Fruit fly (Drosophila melanogaster) whole organism, wandering third instar larva: ENCODE measurements around the gene Naxd.

Source experiments
- Abd-B ChIP-seq: fragments of >200 bp; optimal IDR thresholded peaks from 2 replicates; lab custom pipeline; 2017; ENCODE audit warnings: missing biosample characterization, missing genetic modification characterization
- CG32264 ChIP-seq: fragments of 200-800 bp; sonication (Bioruptor generic); optimal IDR thresholded peaks from 2 replicates; lab custom pipeline; 2016; ENCODE audit warnings: missing biosample characterization, missing genetic modification characterization
- CG9705 ChIP-seq: fragments of 200-800 bp; sonication (Bioruptor generic); optimal IDR thresholded peaks from 2 replicates; lab custom pipeline; 2018; ENCODE audit warnings: missing biosample characterization, mild to moderate bottlenecking, missing genetic modification characterization
- CrebA ChIP-seq: fragments of 200-800 bp; sonication (Bioruptor generic); optimal IDR thresholded peaks from 2 replicates; lab custom pipeline; 2016; ENCODE audit warnings: missing biosample characterization, mild to moderate bottlenecking, missing genetic modification characterization, borderline replicate concordance
- HLH106 ChIP-seq: fragments of 200-800 bp; optimal IDR thresholded peaks from 3 replicates; lab custom pipeline; 2019; ENCODE audit warnings: missing biosample characterization, mild to moderate bottlenecking, missing genetic modification characterization, moderate library complexity
- Hnf4 ChIP-seq: fragments of 200-800 bp; sonication (Bioruptor generic); optimal IDR thresholded peaks from 2 replicates; lab custom pipeline; 2016; ENCODE audit warnings: missing biosample characterization, mild to moderate bottlenecking, missing genetic modification characterization
- Hr78 ChIP-seq: fragments of >200 bp; optimal IDR thresholded peaks from 2 replicates; lab custom pipeline; 2017; ENCODE audit warnings: missing biosample characterization, missing genetic modification characterization
- Hr83 ChIP-seq: fragments of 200-300 bp; sonication (Bioruptor generic); optimal IDR thresholded peaks from 2 replicates; lab custom pipeline; 2016; ENCODE audit warnings: missing biosample characterization, mild to moderate bottlenecking, missing genetic modification characterization, moderate library complexity; ENCODE audit not compliant: poor library complexity, severe bottlenecking
- Jra ChIP-seq: sonication (Bioruptor generic); optimal IDR thresholded peaks from 2 replicates; lab custom pipeline; 2016; ENCODE audit warnings: missing biosample characterization, missing genetic modification characterization
- Mio ChIP-seq: sonication (Bioruptor generic); optimal IDR thresholded peaks from 2 replicates; lab custom pipeline; 2016; ENCODE audit warnings: missing biosample characterization, missing genetic modification characterization
- Myc ChIP-seq: fragments of >200 bp; optimal IDR thresholded peaks from 2 replicates; lab custom pipeline; 2017
- N ChIP-seq: fragments of >200 bp; optimal IDR thresholded peaks from 2 replicates; lab custom pipeline; 2018; ENCODE audit warnings: missing biosample characterization, missing external identifiers, missing genetic modification characterization
- OdsH ChIP-seq: fragments of 200-800 bp; sonication (Bioruptor generic); optimal IDR thresholded peaks from 2 replicates; lab custom pipeline; 2016; ENCODE audit warnings: missing biosample characterization, mild to moderate bottlenecking, missing genetic modification characterization
- Sp1 ChIP-seq: fragments of 200-800 bp; sonication (Bioruptor generic); optimal IDR thresholded peaks from 3 replicates; lab custom pipeline; 2019; ENCODE audit warnings: missing biosample characterization, mild to moderate bottlenecking, missing genetic modification characterization, moderate library complexity
- br ChIP-seq: fragments of 200-800 bp; sonication (Bioruptor generic); optimal IDR thresholded peaks from 2 replicates; lab custom pipeline; 2016; ENCODE audit warnings: missing biosample characterization, missing genetic modification characterization
- brk ChIP-seq: fragments of 200-800 bp; sonication (Bioruptor generic); optimal IDR thresholded peaks from 2 replicates; lab custom pipeline; 2016; ENCODE audit warnings: missing biosample characterization, mild to moderate bottlenecking, missing genetic modification characterization
- dl ChIP-seq, 2 experiments: fragments of 175-275, 200-275 bp in 1 of 2; fragments of 200-275 bp in 1 of 2; sonication (Bioruptor generic); optimal IDR thresholded peaks; lab custom pipeline; 2018; ENCODE audit warnings: mild to moderate bottlenecking in 2 of 2, missing biosample characterization in 2 of 2, missing genetic modification characterization in 2 of 2, moderate library complexity in 2 of 2; ENCODE audit not compliant: partially characterized antibody in 2 of 2, insufficient read depth in 1 of 2
- dmrt93B ChIP-seq: fragments of 200-800 bp; sonication (Bioruptor generic); optimal IDR thresholded peaks from 2 replicates; lab custom pipeline; 2018; ENCODE audit warnings: missing biosample characterization, mild to moderate bottlenecking, missing genetic modification characterization
- dsf ChIP-seq: sonication (Bioruptor generic); optimal IDR thresholded peaks from 2 replicates; lab custom pipeline; 2016; ENCODE audit warnings: missing biosample characterization, missing genetic modification characterization, borderline replicate concordance
- ey ChIP-seq: fragments of 200-800 bp; sonication (Bioruptor generic); optimal IDR thresholded peaks from 2 replicates; lab custom pipeline; 2016; ENCODE audit warnings: missing biosample characterization, missing genetic modification characterization
- foxo ChIP-seq, 2 experiments: fragments of 200-800 bp; sonication (Bioruptor generic); optimal IDR thresholded peaks; 2 replicates in 1 of 2; 3 replicates in 1 of 2; lab custom pipeline; 2016 to 2017; ENCODE audit warnings: missing biosample characterization in 2 of 2, missing genetic modification characterization in 2 of 2
- h ChIP-seq: fragments of 200-800 bp; sonication (Bioruptor generic); optimal IDR thresholded peaks from 3 replicates; lab custom pipeline; 2016; ENCODE audit warnings: missing biosample characterization, mild to moderate bottlenecking, missing genetic modification characterization
- pan ChIP-seq: fragments of >200 bp; optimal IDR thresholded peaks from 2 replicates; lab custom pipeline; 2017
- psq ChIP-seq: fragments of 200-800 bp; sonication (Bioruptor generic); optimal IDR thresholded peaks from 3 replicates; lab custom pipeline; 2017; ENCODE audit warnings: missing biosample characterization, mild to moderate bottlenecking, missing genetic modification characterization, moderate library complexity
- rgr ChIP-seq: fragments of 200-800 bp; sonication (Bioruptor generic); optimal IDR thresholded peaks from 3 replicates; lab custom pipeline; 2016; ENCODE audit warnings: missing biosample characterization, mild to moderate bottlenecking, missing genetic modification characterization
- sage ChIP-seq: fragments of 200-800 bp; sonication (Bioruptor generic); optimal IDR thresholded peaks from 2 replicates; lab custom pipeline; 2016; ENCODE audit warnings: missing biosample characterization, mild to moderate bottlenecking, missing genetic modification characterization
- sv ChIP-seq: fragments of 200-800 bp; sonication (Bioruptor generic); optimal IDR thresholded peaks from 3 replicates; lab custom pipeline; 2016; ENCODE audit warnings: missing biosample characterization, missing genetic modification characterization
- usp ChIP-seq: fragments of >200 bp; optimal IDR thresholded peaks from 2 replicates; lab custom pipeline; 2017; ENCODE audit warnings: missing biosample characterization, missing genetic modification characterization
- woc ChIP-seq: sonication (Bioruptor generic); optimal IDR thresholded peaks from 2 replicates; lab custom pipeline; 2016; ENCODE audit warnings: missing biosample characterization, mild to moderate bottlenecking, missing genetic modification characterization

Naxd gene

DNA sequence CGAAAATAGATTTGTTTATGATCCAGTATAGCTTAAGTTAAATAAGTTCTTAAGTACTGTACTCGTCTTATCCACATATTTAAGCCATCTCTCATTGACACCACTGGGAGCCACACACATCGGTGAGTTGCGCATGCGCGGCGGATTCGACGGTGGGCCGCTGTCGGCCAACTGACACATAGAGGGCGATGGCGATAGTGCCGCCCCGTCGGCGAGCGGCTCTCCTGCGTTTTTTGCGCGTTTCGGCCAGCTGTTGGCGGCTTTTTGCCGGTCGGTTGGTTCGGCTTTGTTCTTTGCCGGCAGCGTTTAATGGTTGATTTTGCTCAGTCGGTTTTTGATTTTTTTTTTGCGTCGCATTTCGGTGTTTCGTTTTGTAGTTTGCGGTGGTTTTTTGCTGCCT, 43.2 kb downstream of the Naxd start:
- TF ChIP-seq rgr, result no peak
- TF ChIP-seq sv, result no peak
- TF ChIP-seq CG32264 (GFP tag; lab: Kevin White, UChicago), result no peak
- TF ChIP-seq br (GFP tag; lab: Kevin White, UChicago), result no peak
- no peak for TF ChIP-seq foxo (GFP tag; optimal IDR thresholded peaks at IDR 0.05; lab: Kevin White, UChicago)
- TF ChIP-seq Jra (GFP tag; lab: Kevin White, UChicago), result no peak
- no peak for TF ChIP-seq usp (GFP tag; lab: Kevin White, UChicago)
- no peak for TF ChIP-seq Hr83 (GFP tag; lab: Kevin White, UChicago)

DNA sequence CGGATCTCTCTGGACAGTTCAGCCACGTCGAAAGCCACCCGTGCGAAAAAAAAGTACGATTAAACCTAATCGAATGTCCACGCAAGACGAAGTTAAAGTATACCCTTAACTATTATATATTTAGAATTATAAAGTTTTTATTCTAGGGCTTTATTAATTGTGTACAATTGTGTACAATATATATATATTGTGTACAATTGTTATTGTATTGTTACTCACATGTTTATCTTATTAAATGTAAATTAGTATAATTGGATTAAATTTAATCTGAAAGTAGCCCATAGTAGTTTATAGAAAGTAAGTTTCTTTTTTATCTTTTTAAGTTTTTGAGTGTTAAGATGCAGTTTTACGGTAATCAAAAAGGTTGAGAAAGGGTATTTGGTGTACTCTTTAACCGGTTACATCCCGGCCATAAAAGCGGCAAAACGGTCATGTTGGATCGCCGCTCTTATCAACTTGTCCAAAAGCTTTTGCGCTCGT, 44.1 kb downstream of the Naxd start, which contains the start of gene CG43407:
Gene CG43407 (minus strand): TSS at position 51 of the 480 bp plus-strand sequence.
- TF ChIP-seq CrebA (GFP tag; lab: Kevin White, UChicago) (no peak), rgr (no peak), foxo (GFP tag; optimal IDR thresholded peaks at IDR 0.05; lab: Kevin White, UChicago) (no peak), Myc (lab: Kevin White, UChicago) (no peak), psq (GFP tag; lab: Kevin White, UChicago) (peak; percentile 2), HLH106 (tag; lab: Kevin White, UChicago) (no peak), Jra (GFP tag; lab: Kevin White, UChicago) (no peak)

DNA sequence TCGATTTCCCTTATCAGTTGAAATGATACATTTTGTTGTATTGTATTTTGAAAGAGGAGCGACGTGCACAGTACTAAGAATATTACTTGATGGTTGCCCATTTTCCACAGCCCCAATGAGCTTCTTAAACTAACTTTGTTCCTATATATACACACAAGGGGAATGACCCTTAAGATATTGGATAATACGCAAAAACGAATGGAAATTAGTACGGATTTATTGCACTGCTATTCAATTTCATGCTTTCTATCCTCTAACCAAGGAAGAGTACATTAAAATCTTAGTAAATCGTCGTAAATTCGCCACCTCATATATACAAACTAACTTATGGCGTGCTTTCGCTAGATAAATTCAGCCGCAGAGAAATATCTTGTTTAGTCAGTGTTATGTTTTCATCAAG, 45.6 kb downstream of the Naxd start, which contains the start of gene Acp76A:
Gene Acp76A (minus strand): TSS at position 101 of the 400 bp plus-strand sequence.
- TF ChIP-seq Myc (lab: Kevin White, UChicago) (no peak), CG9705 (GFP tag; lab: Kevin White, UChicago) (no peak), sage (GFP tag; lab: Kevin White, UChicago) (no peak), sv (no peak), CG32264 (GFP tag; lab: Kevin White, UChicago) (no peak), Sp1 (GFP tag; lab: Kevin White, UChicago) (no peak), brk (no peak), dsf (no peak), foxo (GFP tag; optimal IDR thresholded peaks at IDR 0.05; lab: Kevin White, UChicago) (no peak), Hr78 (no peak), rgr (no peak), Mio (GFP tag; lab: Kevin White, UChicago) (no peak), N (GFP tag; lab: Kevin White, UChicago) (no peak), OdsH (GFP tag; lab: Kevin White, UChicago) (no peak), CrebA (GFP tag; lab: Kevin White, UChicago) (no peak), usp (GFP tag; lab: Kevin White, UChicago) (no peak), Hnf4 (GFP tag; lab: Kevin White, UChicago) (no peak), h (GFP tag; lab: Kevin White, UChicago) (no peak), Abd-B (GFP tag; lab: Kevin White, UChicago) (no peak)

DNA sequence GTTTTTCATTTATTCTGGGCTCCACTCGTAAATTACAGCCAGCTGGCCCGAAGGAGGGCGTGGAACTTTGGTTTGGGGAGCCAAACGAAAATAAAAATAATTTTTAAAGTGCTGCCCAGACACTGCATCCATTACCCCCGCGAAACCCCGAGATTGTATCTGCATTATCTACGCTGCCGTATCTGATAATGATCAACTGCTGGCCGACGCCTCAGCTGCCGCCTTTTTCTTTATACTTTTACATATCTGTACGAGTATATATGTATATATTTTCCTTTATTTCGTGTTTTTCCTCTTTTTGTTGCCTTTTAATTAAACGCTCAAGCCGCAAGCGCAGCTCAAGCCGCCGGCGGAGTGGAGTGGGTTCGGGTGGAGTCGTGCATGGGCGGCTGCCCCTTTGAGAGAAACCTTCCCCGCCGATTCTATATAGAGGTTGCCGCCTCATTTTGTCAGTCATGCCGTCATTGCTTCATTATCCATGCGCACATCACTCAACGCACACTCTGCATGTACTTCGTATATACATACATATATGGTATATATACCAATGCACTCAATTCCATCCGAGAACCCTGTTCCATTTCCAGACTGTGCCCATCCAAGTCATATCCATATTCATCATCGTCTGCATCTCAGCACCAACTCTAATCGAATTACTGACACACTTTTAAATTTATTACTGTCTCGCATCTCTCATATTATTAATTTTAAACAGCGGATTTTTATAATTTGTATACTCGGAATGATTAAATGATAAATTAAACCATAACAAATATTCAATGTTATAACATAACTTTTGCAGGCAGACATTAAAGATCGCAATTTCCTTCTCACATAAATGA, 47.6 kb downstream of the Naxd start:
- no peak for TF ChIP-seq Jra (GFP tag; lab: Kevin White, UChicago)
- TF ChIP-seq pan, result no peak
- TF ChIP-seq dmrt93B (GFP tag; lab: Kevin White, UChicago), result no peak
- no peak for TF ChIP-seq h (GFP tag; lab: Kevin White, UChicago)
- no peak for TF ChIP-seq woc
- TF ChIP-seq HLH106 (tag; lab: Kevin White, UChicago), result no peak
- no peak for TF ChIP-seq Myc (lab: Kevin White, UChicago)
- TF ChIP-seq CrebA (GFP tag; lab: Kevin White, UChicago), result no peak
- no peak for TF ChIP-seq CG9705 (GFP tag; lab: Kevin White, UChicago)
- no peak for TF ChIP-seq Hr78
- no peak for TF ChIP-seq Sp1 (GFP tag; lab: Kevin White, UChicago)
- no peak for TF ChIP-seq ey
- no peak for TF ChIP-seq Abd-B (GFP tag; lab: Kevin White, UChicago)

DNA sequence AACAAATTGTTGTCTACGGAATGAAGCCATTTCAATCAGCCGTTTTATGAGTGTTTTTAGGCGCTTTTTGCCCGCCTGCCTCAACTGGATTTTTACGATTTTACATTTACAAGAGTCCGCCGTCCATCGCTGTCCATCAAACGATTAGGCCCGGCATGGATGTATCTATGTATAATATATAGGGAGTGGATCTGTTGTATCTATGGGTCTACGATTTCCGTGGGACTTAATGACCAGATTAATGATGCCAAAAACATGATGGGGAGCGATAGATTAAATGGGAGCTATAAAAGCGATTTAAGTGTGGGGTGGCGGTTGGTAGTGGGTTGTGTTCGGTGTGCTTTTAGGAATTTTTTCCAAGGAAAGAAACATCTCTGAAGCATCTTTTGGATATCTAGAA, 48.7 kb downstream of the Naxd start:
- TF ChIP-seq sv, result no peak
- TF ChIP-seq Hr78, result no peak
- no peak for TF ChIP-seq dmrt93B (GFP tag; lab: Kevin White, UChicago)
- TF ChIP-seq foxo (GFP tag; optimal IDR thresholded peaks at IDR 0.05; lab: Kevin White, UChicago), result no peak
- TF ChIP-seq CrebA (GFP tag; lab: Kevin White, UChicago), result no peak
- TF ChIP-seq OdsH (GFP tag; lab: Kevin White, UChicago), result no peak
- TF ChIP-seq ey, result no peak
- TF ChIP-seq dl (GFP tag; optimal IDR thresholded peaks at IDR 0.05; lab: Kevin White, UChicago; ENCODE audit: insufficient read depth in 1 of 2, partially characterized antibody in 2 of 2), result no peak
- TF ChIP-seq Hnf4 (GFP tag; lab: Kevin White, UChicago), result no peak
- TF ChIP-seq CG32264 (GFP tag; lab: Kevin White, UChicago), result no peak
- no peak for TF ChIP-seq Hr83 (GFP tag; lab: Kevin White, UChicago)
